Worm (Caenorhabditis elegans): ENCODE measurements around the gene nonu-1.

DNA sequence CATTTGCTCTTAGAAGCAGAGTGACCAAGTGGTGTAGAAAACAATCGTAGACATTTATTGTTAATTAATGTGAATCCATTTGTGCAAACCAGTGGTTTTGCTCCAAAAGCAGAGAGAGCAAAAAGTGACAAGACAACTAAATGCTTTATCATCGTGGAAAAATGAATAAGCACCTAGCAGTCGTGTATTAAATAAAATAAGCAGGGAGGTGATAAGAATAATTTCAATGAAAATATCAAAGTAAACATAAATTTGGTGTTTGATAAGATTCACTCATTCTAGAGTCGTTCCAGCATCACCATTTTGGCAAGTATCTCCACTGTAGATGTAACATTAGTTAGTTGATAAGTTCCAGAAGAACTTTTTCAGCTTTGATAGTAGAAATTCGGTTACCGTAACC lies 37.6 kb upstream of the nonu-1 start, which contains the start of gene clec-6:
- TF ChIP-seq snpc-4 (GFP tag; optimal IDR thresholded peaks at IDR 0.05): no peak
- no peak for TF ChIP-seq snpc-4 (tag; optimal IDR thresholded peaks at IDR 0.05)
- no peak for TF ChIP-seq nfya-1 (tag; optimal IDR thresholded peaks at IDR 0.05; ENCODE audit: borderline replicate concordance, insufficient read depth)
- TF ChIP-seq snpc-1.1 (tag; optimal IDR thresholded peaks at IDR 0.05; ENCODE audit: insufficient read depth): no peak
- TF ChIP-seq K12H6.12 (tag; optimal IDR thresholded peaks at IDR 0.05): no peak
- no peak for TF ChIP-seq dox-1 (GFP tag; IDR thresholded peaks at IDR 0.05)
- no peak for TF ChIP-seq ztf-25 (GFP tag; IDR thresholded peaks at IDR 0.05)
- no peak for TF ChIP-seq let-607 (tag; optimal IDR thresholded peaks at IDR 0.05)
- TF ChIP-seq C06A6.2 (GFP tag; conservative IDR thresholded peaks at IDR 0.05): no peak
